Fruit fly (Drosophila melanogaster) whole organism, embryonic: Measurements from ENCODE around the gene VhaPPA1-2.

Source experiments
- Adf1 ChIP-seq: fragments of 200-800 bp; sonication (Bioruptor generic); IDR thresholded peaks from 2 replicates; pipeline ENCODE4 v1.3.6; 2022; ENCODE audit warnings: missing biosample characterization, missing genetic modification characterization
- Aef1 ChIP-seq: fragments of 200-800 bp; sonication (Bioruptor generic); IDR thresholded peaks from 3 replicates; pipeline ENCODE4 v1.3.6; 2022; ENCODE audit warnings: missing biosample characterization, missing genetic modification characterization
- Awh ChIP-seq: fragments of 200-800 bp; sonication (Bioruptor generic); IDR thresholded peaks from 2 replicates; pipeline ENCODE4, ENCODE4 v1.3.6; 2022; ENCODE audit warnings: missing biosample characterization, missing genetic modification characterization
- B-H1 ChIP-seq: fragments of 200-800 bp; sonication (Bioruptor generic); IDR thresholded peaks from 3 replicates; pipeline ENCODE4 v1.3.6; 2022; ENCODE audit warnings: missing biosample characterization, missing genetic modification characterization
- C15 ChIP-seq: fragments of 200-800 bp; sonication (Bioruptor generic); IDR thresholded peaks from 3 replicates; pipeline ENCODE4 v1.3.6; 2022; ENCODE audit warnings: missing biosample characterization, missing genetic modification characterization
- CG10147 ChIP-seq: fragments of 200-800 bp; sonication (Bioruptor generic); optimal IDR thresholded peaks from 2 replicates; lab custom pipeline; 2019; ENCODE audit warnings: missing biosample characterization, mild to moderate bottlenecking, missing genetic modification characterization, moderate library complexity
- CG10959 ChIP-seq: fragments of 200-800 bp; sonication (Bioruptor generic); IDR thresholded peaks from 2 replicates; pipeline ENCODE4 v1.3.6; 2022; ENCODE audit warnings: missing biosample characterization, missing genetic modification characterization
- CG10979 ChIP-seq: fragments of 200-800 bp; sonication (Bioruptor generic); optimal IDR thresholded peaks from 2 replicates; lab custom pipeline; 2018; ENCODE audit warnings: missing biosample characterization, mild to moderate bottlenecking, missing genetic modification characterization, moderate library complexity
- CG11723 ChIP-seq: fragments of 200-800 bp; sonication (Bioruptor generic); optimal IDR thresholded peaks from 2 replicates; lab custom pipeline; 2017; ENCODE audit warnings: missing biosample characterization, mild to moderate bottlenecking, missing genetic modification characterization
- CG1233 ChIP-seq: fragments of 200-800 bp; sonication (Bioruptor generic); optimal IDR thresholded peaks from 4 replicates; lab custom pipeline; 2018; ENCODE audit warnings: missing biosample characterization, mild to moderate bottlenecking, missing genetic modification characterization
- CG14965 ChIP-seq: fragments of 200-800 bp; sonication (Bioruptor generic); optimal IDR thresholded peaks from 2 replicates; lab custom pipeline; 2016; ENCODE audit warnings: missing biosample characterization, missing genetic modification characterization, borderline replicate concordance
- CG15269 ChIP-seq: fragments of 200-800 bp; sonication (Bioruptor generic); optimal IDR thresholded peaks from 2 replicates; lab custom pipeline; 2018; ENCODE audit warnings: missing biosample characterization, mild to moderate bottlenecking, missing genetic modification characterization, moderate library complexity
- CG15696 ChIP-seq: fragments of 200-800 bp; sonication (Bioruptor generic); optimal IDR thresholded peaks from 2 replicates; lab custom pipeline; 2019; ENCODE audit warnings: missing biosample characterization, mild to moderate bottlenecking, missing genetic modification characterization, moderate library complexity
- CG16813 ChIP-seq: fragments of 200-800 bp; sonication (Bioruptor generic); IDR thresholded peaks from 3 replicates; pipeline ENCODE4 v1.3.6; 2022; ENCODE audit warnings: missing biosample characterization, missing genetic modification characterization; ENCODE audit not compliant: partially characterized antibody
- CG17359 ChIP-seq: fragments of 200-800 bp; sonication (Bioruptor generic); optimal IDR thresholded peaks from 3 replicates; lab custom pipeline; 2018; ENCODE audit warnings: missing biosample characterization, mild to moderate bottlenecking, missing genetic modification characterization, moderate library complexity
- CG17612 ChIP-seq: fragments of 200-800 bp; sonication (Bioruptor generic); IDR thresholded peaks from 2 replicates; pipeline ENCODE4 v1.3.6; 2022; ENCODE audit warnings: missing biosample characterization, missing genetic modification characterization
- CG17802 ChIP-seq: fragments of 200-800 bp; sonication (Bioruptor generic); optimal IDR thresholded peaks from 2 replicates; lab custom pipeline; 2018; ENCODE audit warnings: missing biosample characterization, mild to moderate bottlenecking, missing genetic modification characterization, moderate library complexity
- CG18599 ChIP-seq: fragments of 200-800 bp; sonication (Bioruptor generic); optimal IDR thresholded peaks from 3 replicates; lab custom pipeline; 2017; ENCODE audit warnings: missing biosample characterization, missing genetic modification characterization, mild to moderate bottlenecking, moderate library complexity, missing genetic modification reagents
- CG2120 ChIP-seq: fragments of 200-800 bp; sonication (Bioruptor generic); optimal IDR thresholded peaks from 3 replicates; lab custom pipeline; 2016; ENCODE audit warnings: missing biosample characterization, missing genetic modification characterization
- CG31441 ChIP-seq: fragments of 200-800 bp; sonication (Bioruptor generic); IDR thresholded peaks from 2 replicates; pipeline ENCODE4 v1.3.6; 2022; ENCODE audit warnings: missing biosample characterization, missing genetic modification characterization
- CG4820 ChIP-seq: fragments of 200-800 bp; sonication (Bioruptor generic); optimal IDR thresholded peaks from 3 replicates; lab custom pipeline; 2016; ENCODE audit warnings: missing biosample characterization, missing genetic modification characterization
- CG6765 ChIP-seq: fragments of 200-800 bp; sonication (Bioruptor generic); optimal IDR thresholded peaks from 3 replicates; lab custom pipeline; 2017; ENCODE audit warnings: missing biosample characterization, mild to moderate bottlenecking, missing genetic modification characterization
- CG7556 ChIP-seq: fragments of 200-800 bp; sonication (Bioruptor generic); optimal IDR thresholded peaks from 2 replicates; lab custom pipeline; 2017; ENCODE audit warnings: missing biosample characterization, mild to moderate bottlenecking, missing genetic modification characterization
- CG9817 ChIP-seq: fragments of 200-800 bp; sonication (Bioruptor generic); optimal IDR thresholded peaks from 2 replicates; lab custom pipeline; 2018; ENCODE audit warnings: missing biosample characterization, mild to moderate bottlenecking, missing genetic modification characterization, moderate library complexity
- Dek ChIP-seq: fragments of 200-800 bp; sonication (Bioruptor generic); optimal IDR thresholded peaks from 3 replicates; lab custom pipeline; 2019; ENCODE audit warnings: missing biosample characterization, mild to moderate bottlenecking, missing genetic modification characterization, moderate library complexity
- Dip2 ChIP-seq: fragments of 200-800 bp; sonication (Bioruptor generic); IDR thresholded peaks from 2 replicates; pipeline ENCODE4 v1.3.6; 2022; ENCODE audit warnings: missing biosample characterization, missing genetic modification characterization
- ERR ChIP-seq: fragments of 200-800 bp; sonication (Bioruptor generic); optimal IDR thresholded peaks from 2 replicates; lab custom pipeline; 2016; ENCODE audit warnings: missing biosample characterization, missing genetic modification characterization
- Fer3 ChIP-seq: fragments of 200-800 bp; sonication (Bioruptor generic); optimal IDR thresholded peaks from 2 replicates; lab custom pipeline; 2018; ENCODE audit warnings: missing biosample characterization, mild to moderate bottlenecking, missing genetic modification characterization, moderate library complexity
- Hr78 ChIP-seq, 2 experiments: fragments of 200-800 bp in 1 of 2; fragments of >200 bp in 1 of 2; sonication (Bioruptor generic) in 1 of 2; optimal IDR thresholded peaks; 2 replicates each; lab custom pipeline; 2017 to 2019; ENCODE audit warnings: missing biosample characterization in 2 of 2, missing genetic modification characterization in 2 of 2, mild to moderate bottlenecking in 1 of 2, moderate library complexity in 1 of 2
- Sox100B ChIP-seq: fragments of 200-800 bp; sonication (Bioruptor generic); optimal IDR thresholded peaks from 3 replicates; lab custom pipeline; 2018; ENCODE audit warnings: missing biosample characterization, mild to moderate bottlenecking, missing genetic modification characterization
- Stat92E ChIP-seq, 3 experiments: fragments of >200 bp in 2 of 3; fragments of 200-800 bp in 1 of 3; sonication (Bioruptor generic) in 1 of 3; optimal IDR thresholded peaks; 2 replicates each; lab custom pipeline; 2017 to 2019; ENCODE audit warnings: missing biosample characterization in 3 of 3, missing genetic modification characterization in 3 of 3, mild to moderate bottlenecking in 1 of 3, moderate library complexity in 1 of 3
- Xrp1 ChIP-seq: fragments of 200-800 bp; sonication (Bioruptor generic); IDR thresholded peaks from 2 replicates; pipeline ENCODE4 v1.3.6; 2022; ENCODE audit warnings: missing biosample characterization, missing genetic modification characterization
- danr ChIP-seq: fragments of 200-800 bp; sonication (Bioruptor generic); IDR thresholded peaks from 2 replicates; pipeline ENCODE4 v1.3.6; 2022; ENCODE audit warnings: missing biosample characterization, missing genetic modification characterization
- dati ChIP-seq: fragments of 200-800 bp; sonication (Bioruptor generic); IDR thresholded peaks from 2 replicates; pipeline ENCODE4 v1.3.6; 2022; ENCODE audit warnings: missing biosample characterization, missing genetic modification characterization
- eve ChIP-seq, 2 experiments: fragments of >200 bp; optimal IDR thresholded peaks; 2 replicates each; lab custom pipeline; 2017; ENCODE audit warnings: missing biosample characterization in 2 of 2, missing genetic modification characterization in 2 of 2
- exex ChIP-seq: fragments of 200-800 bp; sonication (Bioruptor generic); optimal IDR thresholded peaks from 4 replicates; lab custom pipeline; 2018; ENCODE audit warnings: missing biosample characterization, mild to moderate bottlenecking, missing genetic modification characterization, moderate library complexity
- eyg ChIP-seq: fragments of 200-800 bp; sonication (Bioruptor generic); optimal IDR thresholded peaks from 3 replicates; lab custom pipeline; 2016; ENCODE audit warnings: missing biosample characterization, missing genetic modification characterization
- fd3F ChIP-seq: fragments of 200-800 bp; sonication (Bioruptor generic); optimal IDR thresholded peaks from 2 replicates; lab custom pipeline; 2018; ENCODE audit warnings: missing biosample characterization, mild to moderate bottlenecking, missing genetic modification characterization, moderate library complexity
- ind ChIP-seq: fragments of 200-800 bp; sonication (Bioruptor generic); optimal IDR thresholded peaks from 3 replicates; lab custom pipeline; 2016; ENCODE audit warnings: missing biosample characterization, missing genetic modification characterization
- lbe ChIP-seq: fragments of 200-800 bp; sonication (Bioruptor generic); optimal IDR thresholded peaks from 2 replicates; lab custom pipeline; 2016; ENCODE audit warnings: missing biosample characterization, mild to moderate bottlenecking, missing genetic modification characterization
- pho ChIP-seq: fragments of 200-800 bp; sonication (Bioruptor generic); optimal IDR thresholded peaks from 2 replicates; lab custom pipeline; 2016; ENCODE audit warnings: missing biosample characterization, missing genetic modification characterization
- pum ChIP-seq: fragments of 200-800 bp; sonication (Bioruptor generic); optimal IDR thresholded peaks from 2 replicates; lab custom pipeline; 2016; ENCODE audit warnings: missing biosample characterization, missing genetic modification characterization
- rib ChIP-seq: fragments of 200-800 bp; sonication (Bioruptor generic); IDR thresholded peaks from 2 replicates; pipeline ENCODE4 v1.3.6; 2022; ENCODE audit warnings: missing biosample characterization, missing genetic modification characterization
- sd ChIP-seq: fragments of 200-800 bp; sonication (Bioruptor generic); optimal IDR thresholded peaks from 3 replicates; lab custom pipeline; 2018; ENCODE audit warnings: missing biosample characterization, mild to moderate bottlenecking, missing genetic modification characterization, moderate library complexity
- shn ChIP-seq: fragments of 200-800 bp; sonication (Bioruptor generic); optimal IDR thresholded peaks from 3 replicates; lab custom pipeline; 2016; ENCODE audit warnings: missing biosample characterization, missing genetic modification characterization
- sob ChIP-seq: fragments of 200-800 bp; sonication (Bioruptor generic); IDR thresholded peaks from 2 replicates; pipeline ENCODE4 v1.3.6; 2022; ENCODE audit warnings: missing biosample characterization, missing genetic modification characterization
- tio ChIP-seq: fragments of 200-800 bp; sonication (Bioruptor generic); optimal IDR thresholded peaks from 2 replicates; lab custom pipeline; 2017; ENCODE audit warnings: missing biosample characterization, missing genetic modification characterization, inconsistent platforms
- usp ChIP-seq: fragments of >200 bp; optimal IDR thresholded peaks from 2 replicates; lab custom pipeline; 2017; ENCODE audit warnings: missing biosample characterization, missing genetic modification characterization
- zen2 ChIP-seq: fragments of 200-800 bp; sonication (Bioruptor generic); IDR thresholded peaks from 3 replicates; pipeline ENCODE4 v1.3.6; 2022; ENCODE audit warnings: missing biosample characterization, missing genetic modification characterization; ENCODE audit not compliant: partially characterized antibody

The VhaPPA1-2 gene

DNA sequence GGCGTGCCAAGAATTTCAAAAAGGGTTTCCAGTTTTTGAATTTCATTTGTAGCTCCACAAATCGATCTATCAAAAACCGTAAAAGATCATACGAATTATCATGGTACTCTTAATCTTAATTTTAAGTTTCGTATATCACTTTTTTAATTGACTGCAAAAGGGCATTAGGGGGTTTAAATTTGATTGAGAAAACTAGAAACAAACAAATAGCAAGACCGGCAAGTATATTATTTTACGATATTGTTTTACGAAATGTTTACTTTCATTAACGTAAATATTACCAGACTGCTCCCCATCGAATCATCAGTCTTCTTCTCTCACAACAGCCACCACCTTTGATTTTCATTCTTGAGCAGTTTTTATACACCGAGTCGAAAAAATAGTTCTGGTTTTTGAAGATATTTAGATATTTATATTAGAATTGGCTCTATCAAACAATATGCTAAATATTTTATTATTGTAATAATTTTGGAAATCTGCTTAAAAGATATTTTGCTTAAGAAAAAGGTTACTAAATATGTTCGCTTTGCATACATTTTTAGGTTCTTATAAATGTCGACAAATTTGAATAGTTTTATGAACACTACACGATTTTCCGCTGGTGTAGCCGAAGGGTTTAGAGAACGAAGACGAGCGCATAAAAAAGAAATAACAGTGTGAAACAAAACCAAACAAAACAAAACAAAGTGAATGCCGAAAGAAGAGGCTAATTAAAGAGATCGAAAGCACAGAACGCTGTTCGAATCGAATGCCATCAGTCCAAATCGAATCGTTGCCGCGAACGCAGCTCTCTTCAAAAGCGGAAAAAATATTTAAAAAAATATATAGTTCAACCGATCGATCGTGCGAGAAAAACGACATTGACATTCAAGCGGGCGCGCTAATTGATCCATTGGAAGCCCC lies 18.1 kb upstream of the VhaPPA1-2 start, which contains the start of gene Sdr (continued):
- TF ChIP-seq Dip2 (no peak), sd (no peak), C15 (GFP tag; lab: Robert Waterston, UW) (no peak), danr (GFP tag; lab: Robert Waterston, UW) (no peak), CG11723 (no peak), Stat92E (GFP tag; optimal IDR thresholded peaks at IDR 0.05; lab: Kevin White, UChicago) (no peak), Xrp1 (GFP tag; lab: Robert Waterston, UW) (no peak), CG17359 (tag; lab: Kevin White, UChicago) (no peak), ERR (GFP tag; lab: Kevin White, UChicago) (no peak), CG10147 (GFP tag; lab: Kevin White, UChicago) (no peak), Awh (no peak), CG4820 (GFP tag; lab: Kevin White, UChicago) (no peak), CG18599 (GFP tag; lab: Kevin White, UChicago) (peak; percentile 20), CG14965 (no peak), CG6765 (GFP tag; lab: Kevin White, UChicago) (no peak), CG17612 (GFP tag; lab: Robert Waterston, UW) (no peak), lbe (GFP tag; lab: Kevin White, UChicago) (peak; percentile 7), eve (GFP tag; optimal IDR thresholded peaks at IDR 0.05; lab: Kevin White, UChicago) (no peak), dati (GFP tag; lab: Robert Waterston, UW) (no peak), pum (no peak), ind (no peak), CG2120 (GFP tag; lab: Kevin White, UChicago) (peak; percentile 17), tio (GFP tag; lab: Kevin White, UChicago) (peak; percentile 9), CG16813 (GFP tag; lab: Robert Waterston, UW) (no peak), CG10959 (GFP tag; lab: Robert Waterston, UW) (no peak), shn (no peak), B-H1 (GFP tag; lab: Robert Waterston, UW) (no peak), pho (GFP tag; lab: Kevin White, UChicago) (no peak), rib (no peak), CG15696 (tag; lab: Kevin White, UChicago) (no peak), sob (GFP tag; lab: Robert Waterston, UW) (no peak), CG15269 (tag; lab: Kevin White, UChicago) (peak; percentile 32), zen2 (GFP tag; lab: Robert Waterston, UW) (no peak), CG31441 (GFP tag; lab: Robert Waterston, UW) (no peak), Adf1 (no peak), CG1233 (GFP tag; lab: Kevin White, UChicago) (no peak), exex (tag; lab: Kevin White, UChicago) (no peak), CG7556 (GFP tag; lab: Kevin White, UChicago) (no peak), fd3F (GFP tag; lab: Kevin White, UChicago) (peak; percentile 3), Hr78 (GFP tag; optimal IDR thresholded peaks at IDR 0.05; lab: Kevin White, UChicago) (no peak), CG9817 (peak; percentile 18), CG17802 (tag; lab: Kevin White, UChicago) (no peak), eyg (GFP tag; lab: Kevin White, UChicago) (no peak), usp (GFP tag; lab: Kevin White, UChicago) (no peak), Aef1 (GFP tag; lab: Robert Waterston, UW) (no peak), CG10979 (tag; lab: Kevin White, UChicago) (no peak), Dek (tag; lab: Kevin White, UChicago) (no peak), Sox100B (GFP tag; lab: Kevin White, UChicago) (peak; percentile 3), Fer3 (tag; lab: Kevin White, UChicago) (peak; percentile 11)
